Fruit fly (Drosophila melanogaster) whole organism: ENCODE measurements around the gene CG7377.

ENCODE experiments used
- CG8478 ChIP-seq: fragments of >200 bp; optimal IDR thresholded peaks from 2 replicates; lab custom pipeline; 2018; ENCODE audit warnings: inconsistent platforms
- Dll ChIP-seq: fragments of >200 bp; optimal IDR thresholded peaks from 2 replicates; lab custom pipeline; 2017
- pan ChIP-seq: fragments of >200 bp; optimal IDR thresholded peaks from 2 replicates; lab custom pipeline; 2017
- usp ChIP-seq: fragments of >200 bp; optimal IDR thresholded peaks from 2 replicates; lab custom pipeline; 2017; ENCODE audit warnings: missing biosample characterization, missing genetic modification characterization, mixed read lengths

DNA sequence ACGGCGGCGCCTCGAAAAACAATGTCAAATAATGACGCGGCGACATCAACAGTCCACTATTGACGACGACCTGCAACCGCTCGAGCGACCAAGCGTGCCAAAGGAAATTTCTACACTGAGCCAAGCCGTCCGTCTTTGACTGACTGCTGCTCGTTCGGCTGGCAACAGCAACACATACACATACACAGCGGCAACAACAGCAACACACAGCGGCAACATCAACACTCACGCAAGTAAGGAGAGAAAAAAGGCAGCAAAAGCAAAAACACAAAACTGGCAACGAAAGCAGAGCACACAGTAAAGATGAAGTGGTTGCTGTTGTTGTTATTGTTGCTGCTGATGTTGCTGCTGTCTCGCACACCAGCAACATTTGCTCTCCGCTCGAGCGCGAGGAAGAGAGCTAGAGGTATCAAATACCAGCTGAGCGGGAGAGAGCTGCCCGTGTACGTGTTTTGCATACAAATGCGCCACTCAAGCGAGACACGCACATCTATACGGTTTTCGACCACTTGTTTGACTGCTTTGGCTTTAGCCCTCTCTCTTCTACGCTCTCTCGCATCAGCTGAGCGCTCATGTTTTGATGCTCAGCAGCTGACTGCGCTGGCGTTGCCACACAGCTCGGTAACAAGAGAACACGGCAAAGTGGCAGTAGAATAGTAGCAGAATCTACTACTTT, 36.4 kb upstream of the CG7377 start:
- TF ChIP-seq usp (GFP tag; lab: Kevin White, UChicago): no peak
- TF ChIP-seq pan (lab: Kevin White, UChicago): no peak
- peak; percentile 56 for TF ChIP-seq CG8478 (lab: Kevin White, UChicago)
- peak; percentile 98 for TF ChIP-seq Dll
